Worm (Caenorhabditis elegans): Measurements from ENCODE around the gene sar-1.

- no peak for TF ChIP-seq drap-1 (GFP tag; optimal IDR thresholded peaks at IDR 0.05)
- TF ChIP-seq ztf-11 (tag; optimal IDR thresholded peaks at IDR 0.05) = no peak
- TF ChIP-seq pha-4 (tag; optimal IDR thresholded peaks at IDR 0.05) = no peak
- TF ChIP-seq nhr-237 (tag; optimal IDR thresholded peaks at IDR 0.05) = no peak
- no peak for TF ChIP-seq lsy-2 (tag; optimal IDR thresholded peaks at IDR 0.05)
- TF ChIP-seq lin-13 (tag; optimal IDR thresholded peaks at IDR 0.05) = no peak
- no peak for TF ChIP-seq nhr-28 (tag; optimal IDR thresholded peaks at IDR 0.05)
- no peak for TF ChIP-seq ham-2 (GFP tag; optimal IDR thresholded peaks at IDR 0.05)
- TF ChIP-seq unc-62 (GFP tag; optimal IDR thresholded peaks at IDR 0.05) = no peak
- TF ChIP-seq nhr-12 (tag; optimal IDR thresholded peaks at IDR 0.05) = no peak
These were observed 44.1 kb downstream of the sar-1 start for ce11 chrIV:4469055-4469454.

Measured in whole organism, mixed stage, embryonic.